Worm (Caenorhabditis elegans) whole organism, midembryonic: ENCODE measurements around the gene cyp-25A3.

Experiments
- cog-1 ChIP-seq: sonication (generic microtip); optimal IDR thresholded peaks from 2 replicates; lab custom pipeline; 2016; ENCODE audit warnings: missing genetic modification characterization, missing compliant biosample characterization
- flt-1 ChIP-seq: fragments of 200-800 bp; sonication (Bioruptor generic); IDR thresholded peaks from 2 replicates; pipeline ENCODE4 v1.3.6; 2022; ENCODE audit warnings: missing genetic modification characterization, missing compliant biosample characterization
- klf-2 ChIP-seq: fragments of 200-800 bp; sonication (Bioruptor generic); conservative IDR thresholded peaks from 2 replicates; pipeline ENCODE4 v1.3.6; 2022; ENCODE audit warnings: missing genetic modification reagents, missing genetic modification characterization, missing compliant biosample characterization
- ztf-23 ChIP-seq: fragments of 200-800 bp; sonication (Bioruptor generic); IDR thresholded peaks from 2 replicates; pipeline ENCODE4 v1.3.6; 2022; ENCODE audit warnings: missing genetic modification reagents, missing genetic modification characterization, missing compliant biosample characterization
- ztf-29 ChIP-seq: fragments of 200-800 bp; sonication (Bioruptor generic); IDR thresholded peaks from 2 replicates; pipeline ENCODE4 v1.3.6; 2022; ENCODE audit warnings: missing genetic modification reagents, missing genetic modification characterization, missing compliant biosample characterization

DNA sequence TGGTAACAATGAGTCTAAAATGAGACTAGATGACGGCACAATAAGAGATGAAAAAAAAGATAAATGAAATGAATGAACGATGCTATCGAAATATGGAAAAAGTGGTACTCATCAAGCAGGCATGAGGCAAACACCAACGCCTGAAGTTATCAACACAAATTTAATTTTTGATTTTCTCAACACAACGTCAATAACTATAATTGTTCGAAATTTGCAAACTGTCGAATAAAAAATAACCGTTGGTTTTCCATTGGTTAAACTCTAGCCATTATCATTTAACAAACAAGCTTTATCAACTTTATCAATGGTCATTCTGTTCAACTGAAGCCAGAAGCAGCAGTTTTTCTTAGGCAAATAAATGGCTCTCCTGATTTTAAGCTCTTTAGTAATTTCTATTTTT lies 7.2 kb downstream of the cyp-25A3 start, which contains the start of gene cyp-25A1:
- TF ChIP-seq flt-1 (GFP tag; lab: Robert Waterston, UW) = no peak
- TF ChIP-seq ztf-29 (GFP tag; lab: Robert Waterston, UW) = no peak
- TF ChIP-seq cog-1 (tag; lab: Kevin White, UChicago) = no peak
- TF ChIP-seq ztf-23 = no peak
- TF ChIP-seq klf-2 (GFP tag; lab: Robert Waterston, UW) = no peak
